Fruit fly (Drosophila melanogaster) S2 (cell line): Measurements from ENCODE around the gene CG4022.

Experiments
- CG8478 ChIP-seq: fragments of >200 bp; optimal IDR thresholded peaks from 2 replicates; lab custom pipeline; 2018
- CTCF ChIP-seq, 2 experiments: fragments of >200 bp; optimal IDR thresholded peaks; 2 replicates each; lab custom pipeline; 2018

- TF ChIP-seq CTCF (optimal IDR thresholded peaks at IDR 0.05; lab: Kevin White, UChicago) (no peak), CG8478 (lab: Kevin White, UChicago) (no peak)
These were observed 29.0 kb downstream of the CG4022 start, which contains the start of gene Hsp23 for dm6 chr3L:9381602-9382001.
